Fruit fly (Drosophila melanogaster) whole organism, embryonic: ENCODE measurements around the gene CG14227.
A peak's percentile ranks its signal among the peaks of the same experiment; 100 is the strongest.

Experiments used
- Atf3 ChIP-seq: fragments of 200-800 bp; sonication (Bioruptor generic); optimal IDR thresholded peaks from 3 replicates; lab custom pipeline; 2016; ENCODE audit warnings: missing biosample characterization, missing genetic modification characterization
- BEAF-32 ChIP-seq: fragments of 200-800 bp; sonication (Bioruptor generic); optimal IDR thresholded peaks from 3 replicates; lab custom pipeline; 2017; ENCODE audit warnings: missing biosample characterization, missing genetic modification characterization, mild to moderate bottlenecking, moderate library complexity, missing genetic modification reagents
- BtbVII ChIP-seq: fragments of 200-800 bp; sonication (Bioruptor generic); optimal IDR thresholded peaks from 3 replicates; lab custom pipeline; 2017; ENCODE audit warnings: missing biosample characterization, mild to moderate bottlenecking, missing genetic modification characterization
- CG10366 ChIP-seq: fragments of 200-800 bp; sonication (Bioruptor generic); IDR thresholded peaks from 2 replicates; pipeline ENCODE4 v1.3.6; 2022; ENCODE audit warnings: missing biosample characterization, missing genetic modification characterization
- CG10462 ChIP-seq: fragments of 200-800 bp; sonication (Bioruptor generic); optimal IDR thresholded peaks from 2 replicates; lab custom pipeline; 2016; ENCODE audit warnings: missing biosample characterization, missing genetic modification characterization
- CG10654 ChIP-seq: fragments of 200-800 bp; sonication (Bioruptor generic); optimal IDR thresholded peaks from 2 replicates; lab custom pipeline; 2016; ENCODE audit warnings: missing biosample characterization, missing genetic modification characterization
- CG11085 ChIP-seq: fragments of 200-800 bp; sonication (Bioruptor generic); IDR thresholded peaks from 2 replicates; pipeline ENCODE4 v1.3.6; 2022; ENCODE audit warnings: missing biosample characterization, missing genetic modification characterization
- CG12071 ChIP-seq: fragments of 200-800 bp; sonication (Bioruptor generic); optimal IDR thresholded peaks from 3 replicates; lab custom pipeline; 2018; ENCODE audit warnings: missing biosample characterization, mild to moderate bottlenecking, missing genetic modification characterization
- CG12219 ChIP-seq: fragments of 200-800 bp; sonication (Bioruptor generic); optimal IDR thresholded peaks from 3 replicates; lab custom pipeline; 2018; ENCODE audit warnings: missing biosample characterization, mild to moderate bottlenecking, missing genetic modification characterization
- CG13624 ChIP-seq: fragments of 200-800 bp; sonication (Bioruptor generic); optimal IDR thresholded peaks from 2 replicates; lab custom pipeline; 2016; ENCODE audit warnings: missing biosample characterization, missing genetic modification characterization
- CG15479 ChIP-seq: fragments of 200-800 bp; sonication (Bioruptor generic); optimal IDR thresholded peaks from 3 replicates; lab custom pipeline; 2019; ENCODE audit warnings: missing biosample characterization, mild to moderate bottlenecking, missing genetic modification characterization, moderate library complexity
- CG17359 ChIP-seq: fragments of 200-800 bp; sonication (Bioruptor generic); optimal IDR thresholded peaks from 3 replicates; lab custom pipeline; 2018; ENCODE audit warnings: missing biosample characterization, mild to moderate bottlenecking, missing genetic modification characterization, moderate library complexity
- CG30403 ChIP-seq: fragments of 200-800 bp; sonication (Bioruptor generic); optimal IDR thresholded peaks from 3 replicates; lab custom pipeline; 2016; ENCODE audit warnings: missing biosample characterization, missing genetic modification characterization
- CG31388 ChIP-seq: fragments of 200-800 bp; sonication (Bioruptor generic); optimal IDR thresholded peaks from 2 replicates; lab custom pipeline; 2016; ENCODE audit warnings: missing biosample characterization, missing genetic modification characterization
- CG32772 ChIP-seq: fragments of 200-800 bp; sonication (Bioruptor generic); IDR thresholded peaks from 2 replicates; pipeline ENCODE4 v1.3.6; 2022; ENCODE audit warnings: missing biosample characterization, missing genetic modification characterization
- CG3281 ChIP-seq: fragments of 200-800 bp; sonication (Bioruptor generic); optimal IDR thresholded peaks from 3 replicates; lab custom pipeline; 2017; ENCODE audit warnings: missing biosample characterization, mild to moderate bottlenecking, missing genetic modification characterization
- CG33213 ChIP-seq: fragments of 200-800 bp; sonication (Bioruptor generic); optimal IDR thresholded peaks from 3 replicates; lab custom pipeline; 2016; ENCODE audit warnings: missing biosample characterization, missing genetic modification characterization
- CG4617 ChIP-seq: fragments of 200-800 bp; sonication (Bioruptor generic); optimal IDR thresholded peaks from 3 replicates; lab custom pipeline; 2016; ENCODE audit warnings: missing biosample characterization, missing genetic modification characterization, borderline replicate concordance
- CG6791 ChIP-seq: fragments of 200-800 bp; sonication (Bioruptor generic); IDR thresholded peaks from 3 replicates; pipeline ENCODE4 v1.3.6; 2022; ENCODE audit warnings: missing biosample characterization, missing genetic modification characterization; ENCODE audit not compliant: partially characterized antibody
- CG6854 ChIP-seq: fragments of 200-800 bp; sonication (Bioruptor generic); optimal IDR thresholded peaks from 3 replicates; lab custom pipeline; 2017; ENCODE audit warnings: missing biosample characterization, mild to moderate bottlenecking, missing genetic modification characterization
- CG8924 ChIP-seq: fragments of 200-800 bp; optimal IDR thresholded peaks from 3 replicates; lab custom pipeline; 2019; ENCODE audit warnings: missing biosample characterization, mild to moderate bottlenecking, missing genetic modification characterization, moderate library complexity
- CG8944 ChIP-seq: fragments of 200-800 bp; sonication (Bioruptor generic); optimal IDR thresholded peaks from 3 replicates; lab custom pipeline; 2016; ENCODE audit warnings: missing biosample characterization, missing genetic modification characterization
- CG9727 ChIP-seq: fragments of 200-800 bp; sonication (Bioruptor generic); optimal IDR thresholded peaks from 3 replicates; lab custom pipeline; 2017; ENCODE audit warnings: missing biosample characterization, mild to moderate bottlenecking, missing genetic modification characterization
- CG9876 ChIP-seq: fragments of 200-800 bp; sonication (Bioruptor generic); optimal IDR thresholded peaks from 2 replicates; lab custom pipeline; 2016; ENCODE audit warnings: missing biosample characterization, missing genetic modification characterization
- Dfd ChIP-seq, 2 experiments: fragments of >200 bp; optimal IDR thresholded peaks; 2 replicates each; lab custom pipeline; 2017; ENCODE audit warnings: missing biosample characterization in 2 of 2, missing genetic modification characterization in 2 of 2
- Ets65A ChIP-seq: fragments of 200-800 bp; sonication (Bioruptor generic); peaks from one replicate; lab custom pipeline; 2016; ENCODE audit warnings: missing biosample characterization, missing genetic modification characterization
- Fer3 ChIP-seq: fragments of 200-800 bp; sonication (Bioruptor generic); optimal IDR thresholded peaks from 2 replicates; lab custom pipeline; 2018; ENCODE audit warnings: missing biosample characterization, mild to moderate bottlenecking, missing genetic modification characterization, moderate library complexity
- Gug ChIP-seq: fragments of 200-800 bp; sonication (Bioruptor generic); IDR thresholded peaks from 4 replicates; pipeline ENCODE4 v1.3.6; 2022; ENCODE audit warnings: missing biosample characterization, missing genetic modification characterization
- HmgZ ChIP-seq: fragments of 200-800 bp; sonication (Bioruptor generic); optimal IDR thresholded peaks from 2 replicates; lab custom pipeline; 2018; ENCODE audit warnings: missing biosample characterization, mild to moderate bottlenecking, missing genetic modification characterization
- Hr39 ChIP-seq: fragments of >200 bp; optimal IDR thresholded peaks from 2 replicates; lab custom pipeline; 2017
- Lim3 ChIP-seq: fragments of 200-800 bp; sonication (Bioruptor generic); IDR thresholded peaks from 2 replicates; pipeline ENCODE4 v1.3.6; 2022; ENCODE audit warnings: missing biosample characterization, missing genetic modification characterization
- Mad ChIP-seq: fragments of 200-800 bp; sonication (Bioruptor generic); optimal IDR thresholded peaks from 2 replicates; lab custom pipeline; 2016; ENCODE audit warnings: missing biosample characterization, missing genetic modification characterization
- Med ChIP-seq: fragments of 200-800 bp; sonication (Bioruptor generic); peaks from one replicate; lab custom pipeline; 2016; ENCODE audit warnings: missing biosample characterization, missing genetic modification characterization, mild to moderate bottlenecking, inconsistent platforms, moderate library complexity
- YL-1 ChIP-seq: fragments of 200-800 bp; sonication (Bioruptor generic); optimal IDR thresholded peaks from 3 replicates; lab custom pipeline; 2017; ENCODE audit warnings: missing biosample characterization, mild to moderate bottlenecking, missing genetic modification characterization
- ap ChIP-seq: fragments of 200-800 bp; sonication (Bioruptor generic); IDR thresholded peaks from 2 replicates; pipeline ENCODE4 v1.3.6; 2022; ENCODE audit warnings: missing biosample characterization, missing genetic modification characterization
- bab2 ChIP-seq: fragments of 200-800 bp; sonication (Bioruptor generic); optimal IDR thresholded peaks from 2 replicates; lab custom pipeline; 2016; ENCODE audit warnings: missing biosample characterization, missing genetic modification characterization
- bowl ChIP-seq: fragments of 200-800 bp; sonication (Bioruptor generic); IDR thresholded peaks from 2 replicates; pipeline ENCODE4 v1.3.6; 2022; ENCODE audit warnings: missing biosample characterization, missing genetic modification characterization
- ci ChIP-seq: fragments of 200-800 bp; sonication (Bioruptor generic); IDR thresholded peaks from 3 replicates; pipeline ENCODE4 v1.3.6; 2022; ENCODE audit warnings: missing biosample characterization, missing genetic modification characterization
- cwo ChIP-seq: fragments of 200-800 bp; sonication (Bioruptor generic); optimal IDR thresholded peaks from 3 replicates; lab custom pipeline; 2017; ENCODE audit warnings: missing biosample characterization, missing genetic modification characterization, mild to moderate bottlenecking, moderate library complexity, missing genetic modification reagents
- dpn ChIP-seq, 2 experiments: fragments of 200-800 bp; sonication (Bioruptor generic); optimal IDR thresholded peaks; 3 replicates each; lab custom pipeline; 2016; ENCODE audit warnings: missing biosample characterization in 2 of 2, missing genetic modification characterization in 2 of 2
- exex ChIP-seq: fragments of 200-800 bp; sonication (Bioruptor generic); optimal IDR thresholded peaks from 4 replicates; lab custom pipeline; 2018; ENCODE audit warnings: missing biosample characterization, mild to moderate bottlenecking, missing genetic modification characterization, moderate library complexity
- fru ChIP-seq: fragments of >200 bp; optimal IDR thresholded peaks from 2 replicates; lab custom pipeline; 2017
- gce ChIP-seq: fragments of 200-800 bp; sonication (Bioruptor generic); IDR thresholded peaks from 3 replicates; pipeline ENCODE4 v1.3.6; 2022; ENCODE audit warnings: missing biosample characterization, missing genetic modification characterization
- luna ChIP-seq: fragments of 200-800 bp; sonication (Bioruptor generic); optimal IDR thresholded peaks from 2 replicates; lab custom pipeline; 2016; ENCODE audit warnings: missing biosample characterization, missing genetic modification characterization
- otp ChIP-seq: fragments of 200-800 bp; sonication (Bioruptor generic); IDR thresholded peaks from 3 replicates; pipeline ENCODE4, ENCODE4 v1.3.6; 2022; ENCODE audit warnings: missing biosample characterization, missing genetic modification characterization
- pita ChIP-seq: fragments of 200-800 bp; sonication (Bioruptor generic); optimal IDR thresholded peaks from 2 replicates; lab custom pipeline; 2017; ENCODE audit warnings: missing biosample characterization, mild to moderate bottlenecking, missing genetic modification characterization
- prd ChIP-seq, 3 experiments: fragments of >200 bp in 2 of 3; fragments of 200-800 bp in 1 of 3; sonication (Bioruptor generic) in 1 of 3; optimal IDR thresholded peaks in 2 of 3; IDR thresholded peaks in 1 of 3; 2 replicates in 2 of 3; 3 replicates in 1 of 3; pipeline versions ENCODE4 v1.3.6 to Lab custom; 2017 to 2022; ENCODE audit warnings: missing biosample characterization in 1 of 3, missing genetic modification characterization in 1 of 3
- ro ChIP-seq: fragments of 200-800 bp; sonication (Bioruptor generic); IDR thresholded peaks from 2 replicates; pipeline ENCODE4 v1.3.6; 2022; ENCODE audit warnings: missing biosample characterization, missing genetic modification characterization
- ssp ChIP-seq: fragments of 200-800 bp; sonication (Bioruptor generic); IDR thresholded peaks from 2 replicates; pipeline ENCODE4 v1.3.6; 2022; ENCODE audit warnings: missing biosample characterization, missing genetic modification characterization
- stc ChIP-seq: fragments of 200-800 bp; sonication (Bioruptor generic); IDR thresholded peaks from 2 replicates; pipeline ENCODE4 v1.3.6; 2022; ENCODE audit warnings: missing biosample characterization, missing genetic modification characterization
- tgo ChIP-seq: fragments of 200-800 bp; sonication (Bioruptor generic); IDR thresholded peaks from 3 replicates; pipeline ENCODE4 v1.3.6; 2022; ENCODE audit warnings: missing biosample characterization, missing genetic modification characterization
- unpg ChIP-seq: fragments of 200-800 bp; sonication (Bioruptor generic); optimal IDR thresholded peaks from 3 replicates; lab custom pipeline; 2018; ENCODE audit warnings: missing biosample characterization, mild to moderate bottlenecking, missing genetic modification characterization, moderate library complexity

The CG14227 gene

dm6 chrX:19665684-19666141 is 23.0 kb downstream of the CG14227 start (continued):
- TF ChIP-seq unpg (GFP tag; lab: Kevin White, UChicago) (no peak), CG11085 (GFP tag; lab: Robert Waterston, UW) (0 out of 2 replicates have a peak, but pooled peaks have one; percentile 13), CG15479 (GFP tag; lab: Kevin White, UChicago) (no peak), CG6791 (GFP tag; lab: Robert Waterston, UW) (peak; percentile 71), BEAF-32 (GFP tag; lab: Kevin White, UChicago) (no peak), CG9876 (GFP tag; lab: Kevin White, UChicago) (no peak), YL-1 (GFP tag; lab: Kevin White, UChicago) (no peak), BtbVII (GFP tag; lab: Kevin White, UChicago) (no peak), luna (no peak), tgo (peak; percentile 64), cwo (no peak), CG32772 (GFP tag; lab: Robert Waterston, UW) (peak; percentile 53; the same call in 1 of the 2 replicates), CG8944 (peak; percentile 34), ci (GFP tag; lab: Robert Waterston, UW) (peak; percentile 60), CG13624 (GFP tag; lab: Kevin White, UChicago) (peak; percentile 50), ro (GFP tag; lab: Robert Waterston, UW) (0 out of 2 replicates have a peak, but pooled peaks have one; percentile 25), Atf3 (no peak), CG12219 (GFP tag; lab: Kevin White, UChicago) (no peak), fru (lab: Kevin White, UChicago) (no peak), exex (no peak), bowl (GFP tag; lab: Robert Waterston, UW) (no peak; the same call in 1 of the 2 replicates), gce (GFP tag; lab: Robert Waterston, UW) (no peak), CG10462 (no peak), pita (no peak), stc (no peak), CG10366 (GFP tag; lab: Robert Waterston, UW) (peak; percentile 44), Hr39 (lab: Kevin White, UChicago) (no peak), CG8924 (tag; lab: Kevin White, UChicago) (no peak), Fer3 (tag; lab: Kevin White, UChicago) (no peak), CG30403 (peak; percentile 30), CG10654 (GFP tag; lab: Kevin White, UChicago) (no peak), Med (peak; percentile 92), otp (GFP tag; lab: Robert Waterston, UW) (0 out of 3 replicates have a peak, but pooled peaks have one; percentile 22), prd (optimal IDR thresholded peaks at IDR 0.05; lab: Kevin White, UChicago) (no peak), prd (GFP tag; IDR thresholded peaks at IDR 0.05; lab: Robert Waterston, UW) (peak; percentile 78), CG6854 (no peak), Mad (GFP tag; lab: Kevin White, UChicago) (no peak), ap (GFP tag; lab: Robert Waterston, UW) (no peak), CG31388 (GFP tag; lab: Kevin White, UChicago) (no peak), Ets65A (GFP tag; lab: Kevin White, UChicago) (peak; percentile 87), HmgZ (tag; lab: Kevin White, UChicago) (peak; percentile 8), bab2 (peak; percentile 22), CG17359 (tag; lab: Kevin White, UChicago) (no peak), CG3281 (GFP tag; lab: Kevin White, UChicago) (no peak), CG33213 (GFP tag; lab: Kevin White, UChicago) (peak; percentile 3), Dfd (GFP tag; optimal IDR thresholded peaks at IDR 0.05; lab: Kevin White, UChicago) (no peak), Lim3 (GFP tag; lab: Robert Waterston, UW) (no peak), CG12071 (no peak), dpn (GFP tag; optimal IDR thresholded peaks at IDR 0.05; lab: Kevin White, UChicago) (peak; percentile 17 to 29), Gug (GFP tag; lab: Robert Waterston, UW) (peak; percentile 89), CG9727 (GFP tag; lab: Kevin White, UChicago) (no peak), CG4617 (no peak), ssp (0 out of 2 replicates have a peak, but pooled peaks have one; percentile 18)
